Fruit fly (Drosophila melanogaster) whole organism, adult: ENCODE data around the gene CG11398.

Experiments
- CG11617 ChIP-seq: fragments of 200-800 bp; sonication (Bioruptor generic); optimal IDR thresholded peaks from 2 replicates; lab custom pipeline; 2017; ENCODE audit warnings: mild to moderate bottlenecking, missing biosample characterization, missing genetic modification reagents, missing genetic modification characterization
- CG12768 ChIP-seq: fragments of 200-800 bp; sonication (Bioruptor generic); optimal IDR thresholded peaks from 2 replicates; lab custom pipeline; 2017; ENCODE audit warnings: missing biosample characterization, missing genetic modification characterization, mild to moderate bottlenecking, moderate library complexity, missing genetic modification reagents
- CG14711 ChIP-seq: fragments of 200-800 bp; sonication (Bioruptor generic); optimal IDR thresholded peaks from 2 replicates; lab custom pipeline; 2018; ENCODE audit warnings: missing biosample characterization, mild to moderate bottlenecking, missing genetic modification characterization, moderate library complexity
- CG33017 ChIP-seq: fragments of 200-800 bp; sonication (Bioruptor generic); optimal IDR thresholded peaks from 2 replicates; lab custom pipeline; 2018; ENCODE audit warnings: missing biosample characterization, mild to moderate bottlenecking, missing genetic modification characterization, moderate library complexity
- CG5204 ChIP-seq: fragments of 200-800 bp; sonication (Bioruptor generic); optimal IDR thresholded peaks from 2 replicates; lab custom pipeline; 2016; ENCODE audit warnings: missing biosample characterization, missing genetic modification characterization
- CG7045 ChIP-seq: fragments of 200-800 bp; sonication (Bioruptor generic); optimal IDR thresholded peaks from 2 replicates; lab custom pipeline; 2017; ENCODE audit warnings: missing biosample characterization, mild to moderate bottlenecking, missing genetic modification characterization
- Clk ChIP-seq: fragments of 200-800 bp; sonication (Bioruptor generic); optimal IDR thresholded peaks from 2 replicates; lab custom pipeline; 2017; ENCODE audit warnings: missing biosample characterization, missing genetic modification characterization
- Crg-1 ChIP-seq: fragments of 200-800 bp; sonication (Bioruptor generic); optimal IDR thresholded peaks from 2 replicates; lab custom pipeline; 2016; ENCODE audit warnings: missing biosample characterization, missing genetic modification characterization
- Mnt ChIP-seq: fragments of 200-800 bp; sonication (Bioruptor generic); optimal IDR thresholded peaks from 2 replicates; lab custom pipeline; 2016; ENCODE audit warnings: missing biosample characterization, mild to moderate bottlenecking, missing genetic modification characterization
- ovo ChIP-seq: fragments of 200-800 bp; sonication (Bioruptor generic); optimal IDR thresholded peaks from 2 replicates; lab custom pipeline; 2016; ENCODE audit warnings: missing biosample characterization, missing genetic modification characterization
- pad ChIP-seq: fragments of 200-800 bp; sonication (Bioruptor generic); optimal IDR thresholded peaks from 3 replicates; lab custom pipeline; 2017; ENCODE audit warnings: missing biosample characterization, missing genetic modification characterization, mild to moderate bottlenecking, moderate library complexity, missing genetic modification reagents

- TF ChIP-seq Clk (GFP tag; lab: Kevin White, UChicago) (no peak), pad (GFP tag; lab: Kevin White, UChicago) (no peak), CG7045 (GFP tag; lab: Kevin White, UChicago) (no peak), CG11617 (GFP tag; lab: Kevin White, UChicago) (no peak), CG12768 (no peak), Crg-1 (GFP tag; lab: Kevin White, UChicago) (no peak), Mnt (no peak), CG14711 (no peak), CG5204 (GFP tag; lab: Kevin White, UChicago) (no peak), CG33017 (tag; lab: Kevin White, UChicago) (no peak), ovo (GFP tag; lab: Kevin White, UChicago) (no peak)
Measured at dm6 chrX:1199246-1199645, 15.7 kb downstream of the CG11398 start, which contains the start of gene CG14625.
